Worm (Caenorhabditis elegans): Measurements from ENCODE around the gene F52H3.11.

ce11 chrII:10065472-10065871 is 20.5 kb upstream of the F52H3.11 start:
- no peak for TF ChIP-seq sem-4 (tag; optimal IDR thresholded peaks at IDR 0.05)
- TF ChIP-seq fos-1 (tag; optimal IDR thresholded peaks at IDR 0.05) = no peak
- no peak for TF ChIP-seq nhr-6 (tag; optimal IDR thresholded peaks at IDR 0.05)
- TF ChIP-seq nhr-11 (tag; optimal IDR thresholded peaks at IDR 0.05) = no peak
- TF ChIP-seq F13H6.1 (tag; optimal IDR thresholded peaks at IDR 0.05) = no peak
- TF ChIP-seq lsy-2 (tag; optimal IDR thresholded peaks at IDR 0.05) = no peak
- no peak for TF ChIP-seq unc-39 (tag; optimal IDR thresholded peaks at IDR 0.05)
- TF ChIP-seq mdl-1 (tag; optimal IDR thresholded peaks at IDR 0.05) = no peak
- no peak for TF ChIP-seq lin-13 (GFP tag; optimal IDR thresholded peaks at IDR 0.05)

Measured in whole organism, L2 larva.